Worm (Caenorhabditis elegans) whole organism, L1 larva: Measurements from ENCODE around the gene dsc-1.

ENCODE experiments used
- C04F5.9 ChIP-seq: sonication (generic microtip); optimal IDR thresholded peaks from 2 replicates; lab custom pipeline; 2016; ENCODE audit warnings: missing genetic modification characterization, missing compliant biosample characterization
- aha-1 ChIP-seq: fragments of 150-350 bp; optimal IDR thresholded peaks from 2 replicates; lab custom pipeline; 2014; ENCODE audit warnings: missing biosample characterization, missing genetic modification characterization
- ama-1 ChIP-seq: fragments of 150-350 bp; optimal IDR thresholded peaks from 2 replicates; lab custom pipeline; 2014
- ceh-63 ChIP-seq: fragments of 200-800 bp; sonication (Bioruptor generic); optimal IDR thresholded peaks from 2 replicates; lab custom pipeline; 2018; ENCODE audit warnings: mild to moderate bottlenecking, missing genetic modification characterization, missing compliant biosample characterization
- ceh-90 ChIP-seq: sonication (generic microtip); optimal IDR thresholded peaks from 2 replicates; lab custom pipeline; 2016; ENCODE audit warnings: missing genetic modification characterization, missing compliant biosample characterization
- dpl-1 ChIP-seq, 3 experiments: fragments of 150-350 bp in 2 of 3; sonication (generic microtip) in 1 of 3; optimal IDR thresholded peaks; 2 replicates each; lab custom pipeline; 2014 to 2017; ENCODE audit warnings: missing biosample characterization in 3 of 3, missing genetic modification characterization in 3 of 3, missing genetic modification reagents in 3 of 3
- efl-1 ChIP-seq, 4 experiments: fragments of 150-350 bp; optimal IDR thresholded peaks in 3 of 4; peaks in 1 of 4; 1 replicate in 1 of 4; 2 replicates in 3 of 4; lab custom pipeline; 2014; ENCODE audit warnings: missing biosample characterization in 2 of 4, missing genetic modification characterization in 2 of 4, missing genetic modification reagents in 2 of 4
- efl-3 ChIP-seq: fragments of 200-800 bp; sonication (Bioruptor generic); optimal IDR thresholded peaks from 2 replicates; lab custom pipeline; 2018; ENCODE audit warnings: mild to moderate bottlenecking, missing genetic modification characterization, missing compliant biosample characterization
- egl-13 ChIP-seq: sonication (generic microtip); optimal IDR thresholded peaks from 2 replicates; lab custom pipeline; 2016; ENCODE audit warnings: missing genotype, missing genetic modification reagents, missing genetic modification characterization, missing compliant biosample characterization
- elt-2 ChIP-seq: sonication (generic microtip); optimal IDR thresholded peaks from 2 replicates; lab custom pipeline; 2016; ENCODE audit warnings: missing genetic modification characterization, mild to moderate bottlenecking, inconsistent platforms, missing compliant biosample characterization, missing genetic modification reagents
- elt-3 ChIP-seq, 6 experiments: fragments of 150-350 bp in 1 of 6; sonication (generic microtip); optimal IDR thresholded peaks; 2 replicates each; lab custom pipeline; 2017 to 2018; ENCODE audit warnings: missing biosample characterization in 6 of 6, missing genetic modification characterization in 6 of 6, inconsistent platforms in 1 of 6
- fkh-10 ChIP-seq: sonication (generic microtip); optimal IDR thresholded peaks from 2 replicates; lab custom pipeline; 2017; ENCODE audit warnings: missing biosample characterization, missing genetic modification reagents, missing genetic modification characterization
- hlh-4 ChIP-seq: sonication (generic microtip); optimal IDR thresholded peaks from 2 replicates; lab custom pipeline; 2016; ENCODE audit warnings: mild to moderate bottlenecking, missing genetic modification characterization, missing compliant biosample characterization
- hpl-2 ChIP-seq: fragments of 150-350 bp; optimal IDR thresholded peaks from 2 replicates; lab custom pipeline; 2014; ENCODE audit warnings: missing biosample characterization, missing genetic modification reagents, missing genetic modification characterization
- irx-1 ChIP-seq: sonication (generic microtip); optimal IDR thresholded peaks from 2 replicates; lab custom pipeline; 2016; ENCODE audit warnings: missing genetic modification characterization, missing compliant biosample characterization
- isw-1 ChIP-seq: fragments of 200-800 bp; sonication (Bioruptor generic); IDR thresholded peaks from 2 replicates; pipeline ENCODE4 v1.3.6; 2022; ENCODE audit warnings: missing genetic modification characterization, missing compliant biosample characterization
- lin-35 ChIP-seq, 2 experiments: fragments of 150-350 bp; optimal IDR thresholded peaks; 2 replicates each; lab custom pipeline; 2014; ENCODE audit warnings: missing biosample characterization in 2 of 2, missing genetic modification characterization in 2 of 2, missing genetic modification reagents in 2 of 2
- lin-39 ChIP-seq: fragments of 150-350 bp; optimal IDR thresholded peaks from 2 replicates; lab custom pipeline; 2014; ENCODE audit warnings: missing biosample characterization, missing genetic modification reagents, missing genetic modification characterization
- lir-3 ChIP-seq: sonication (generic microtip); optimal IDR thresholded peaks from 2 replicates; lab custom pipeline; 2016; ENCODE audit warnings: mild to moderate bottlenecking, missing genetic modification characterization, moderate library complexity, missing compliant biosample characterization; ENCODE audit not compliant: poor library complexity
- lsy-2 ChIP-seq, 2 experiments: fragments of 150-350 bp; optimal IDR thresholded peaks; 2 replicates each; lab custom pipeline; 2014; ENCODE audit warnings: missing biosample characterization in 2 of 2, missing genetic modification characterization in 2 of 2
- mab-9 ChIP-seq: fragments of 200-800 bp; sonication (Bioruptor generic); IDR thresholded peaks from 2 replicates; pipeline ENCODE4 v1.3.6; 2022; ENCODE audit warnings: missing genetic modification reagents, missing genetic modification characterization, missing compliant biosample characterization
- mef-2 ChIP-seq: fragments of 150-350 bp; optimal IDR thresholded peaks from 2 replicates; lab custom pipeline; 2014; ENCODE audit warnings: missing biosample characterization, missing genetic modification characterization
- nhr-85 ChIP-seq: sonication (generic microtip); peaks from one replicate; lab custom pipeline; 2016; ENCODE audit warnings: missing genetic modification characterization, inconsistent platforms, missing compliant biosample characterization
- pax-3 ChIP-seq: fragments of 200-800 bp; sonication (Bioruptor generic); optimal IDR thresholded peaks from 2 replicates; lab custom pipeline; 2018; ENCODE audit warnings: mild to moderate bottlenecking, missing genetic modification characterization, moderate library complexity, missing compliant biosample characterization
- rnt-1 ChIP-seq: sonication (generic microtip); optimal IDR thresholded peaks from 2 replicates; lab custom pipeline; 2016; ENCODE audit warnings: mild to moderate bottlenecking, missing genetic modification characterization, moderate library complexity, missing compliant biosample characterization
- snpc-4 ChIP-seq: fragments of 150-350 bp; optimal IDR thresholded peaks from 2 replicates; lab custom pipeline; 2014; ENCODE audit warnings: missing biosample characterization, missing genetic modification characterization
- sox-4 ChIP-seq: sonication (generic microtip); optimal IDR thresholded peaks from 2 replicates; lab custom pipeline; 2016; ENCODE audit warnings: missing genetic modification characterization, missing compliant biosample characterization
- tbx-2 ChIP-seq: sonication (generic microtip); optimal IDR thresholded peaks from 2 replicates; lab custom pipeline; 2016; ENCODE audit warnings: missing genetic modification characterization, missing compliant biosample characterization
- unc-62 ChIP-seq: fragments of 150-350 bp; optimal IDR thresholded peaks from 2 replicates; lab custom pipeline; 2014; ENCODE audit warnings: missing biosample characterization, missing genetic modification reagents, missing genetic modification characterization
- unc-86 ChIP-seq: sonication (generic microtip); optimal IDR thresholded peaks from 2 replicates; lab custom pipeline; 2016; ENCODE audit warnings: missing genetic modification characterization, missing compliant biosample characterization
- unc-98 ChIP-seq: fragments of 200-800 bp; sonication (Bioruptor generic); IDR thresholded peaks from 2 replicates; pipeline ENCODE4 v1.3.6; 2022; ENCODE audit warnings: missing genetic modification characterization, missing compliant biosample characterization
- xbp-1 ChIP-seq: sonication (generic microtip); optimal IDR thresholded peaks from 2 replicates; lab custom pipeline; 2016; ENCODE audit warnings: missing genetic modification characterization, missing compliant biosample characterization
- ztf-11 ChIP-seq, 2 experiments: sonication (generic microtip); optimal IDR thresholded peaks; 2 replicates each; lab custom pipeline; 2016 to 2017; ENCODE audit warnings: missing genetic modification characterization in 2 of 2, missing biosample characterization in 1 of 2, missing compliant biosample characterization in 1 of 2

Gene dsc-1

DNA sequence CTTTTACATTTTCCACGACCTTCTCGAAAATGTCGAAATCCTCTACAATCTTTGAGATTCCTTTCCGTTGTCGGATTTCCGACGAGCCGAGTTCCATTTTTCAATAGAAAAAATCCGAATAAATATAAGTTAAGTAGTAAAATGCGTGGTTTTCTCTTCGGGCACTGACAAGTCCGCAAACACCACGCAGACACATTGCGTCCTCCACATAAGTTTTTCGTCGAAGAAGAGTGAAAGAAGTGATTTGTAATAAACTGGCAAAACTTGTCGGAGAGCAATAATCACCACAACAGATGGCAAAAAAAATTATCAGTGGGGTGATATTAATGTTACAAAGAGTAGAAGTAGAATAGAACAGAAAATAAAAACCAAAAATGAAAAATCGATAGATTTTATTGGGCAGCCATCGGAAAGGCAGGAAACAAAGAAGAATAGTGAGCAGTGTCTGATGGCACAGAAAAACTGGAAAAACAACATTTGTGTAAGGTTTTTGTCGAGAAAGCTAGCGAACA is 27.7 kb downstream of the dsc-1 start, which contains the start of gene ergi-2 (continued):
- TF ChIP-seq elt-3 (tag; optimal IDR thresholded peaks at IDR 0.05; lab: Kevin White, UChicago) (no peak), hlh-4 (tag; lab: Kevin White, UChicago) (no peak), hpl-2 (GFP tag; lab: Kevin White, UChicago) (no peak), unc-62 (no peak), irx-1 (tag; lab: Kevin White, UChicago) (no peak), mef-2 (tag; lab: Kevin White, UChicago) (no peak), lin-35 (GFP tag; optimal IDR thresholded peaks at IDR 0.05; lab: Kevin White, UChicago) (peak; percentile 3 to 23), ceh-90 (tag; lab: Kevin White, UChicago) (no peak), unc-98 (GFP tag; lab: Robert Waterston, UW) (no peak), lsy-2 (tag; optimal IDR thresholded peaks at IDR 0.05; lab: Kevin White, UChicago) (peak in 1 of 2 experiments; percentile 44), rnt-1 (tag; lab: Kevin White, UChicago) (peak; percentile 1), isw-1 (GFP tag; lab: Robert Waterston, UW) (no peak), mab-9 (no peak), xbp-1 (no peak), snpc-4 (tag; lab: Kevin White, UChicago) (no peak), aha-1 (tag; lab: Kevin White, UChicago) (no peak), C04F5.9 (tag; lab: Kevin White, UChicago) (no peak), lir-3 (tag; lab: Kevin White, UChicago) (no peak), egl-13 (no peak)

- TF ChIP-seq unc-86 (no peak), isw-1 (GFP tag; lab: Robert Waterston, UW) (no peak), efl-1 (optimal IDR thresholded peaks at IDR 0.05; lab: Kevin White, UChicago) (no peak), efl-1 (GFP tag; optimal IDR thresholded peaks at IDR 0.05 in 1 of 2; lab: Kevin White, UChicago) (peak in 1 of 2 experiments; percentile 41), ama-1 (lab: Kevin White, UChicago) (no peak), elt-2 (tag; lab: Kevin White, UChicago) (peak; percentile 18)
These were observed 30.6 kb downstream of the dsc-1 start, which contains the start of gene slc-25A18.1 for ce11 chrX:15003891-15004550. Gene slc-25A18.1, minus strand, starts transcription at chrX:15003941.

DNA sequence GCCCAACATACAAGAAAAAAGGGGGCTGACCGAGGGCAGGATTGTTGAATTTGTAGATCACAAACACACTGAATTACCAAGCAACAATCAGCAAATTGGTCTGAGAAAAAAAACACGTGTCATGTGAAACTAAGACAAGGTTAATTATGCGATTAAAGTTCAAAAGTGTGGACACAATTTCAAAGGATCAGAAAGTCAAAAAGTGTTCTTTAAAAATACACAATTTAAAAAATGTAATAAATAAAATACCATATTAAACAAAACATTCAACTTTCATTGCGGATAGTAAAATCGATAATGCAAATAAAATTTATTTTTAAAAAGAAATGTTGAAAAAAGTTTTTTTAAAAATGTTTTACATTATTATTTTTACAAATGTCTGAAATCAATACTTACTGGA is 35.5 kb downstream of the dsc-1 start, which contains the start of gene cutl-3:
TSS of gene cutl-3 (minus strand) at position 101 of the 400 bp plus-strand sequence.
- TF ChIP-seq dpl-1 (GFP tag; optimal IDR thresholded peaks at IDR 0.05; lab: Kevin White, UChicago) (no peak), ceh-63 (GFP tag; lab: Kevin White, UChicago) (no peak)

- TF ChIP-seq tbx-2 (tag; lab: Kevin White, UChicago), result no peak
- TF ChIP-seq efl-3 (GFP tag; lab: Kevin White, UChicago), result no peak
- TF ChIP-seq fkh-10 (GFP tag; lab: Kevin White, UChicago), result peak; percentile 8
- no peak for TF ChIP-seq snpc-4 (tag; lab: Kevin White, UChicago)
- TF ChIP-seq ceh-63 (GFP tag; lab: Kevin White, UChicago), result no peak
- no peak for TF ChIP-seq ama-1 (lab: Kevin White, UChicago)
- no peak for TF ChIP-seq isw-1 (GFP tag; lab: Robert Waterston, UW)
- no peak for TF ChIP-seq C04F5.9 (tag; lab: Kevin White, UChicago)
- TF ChIP-seq hpl-2 (GFP tag; lab: Kevin White, UChicago), result no peak
- TF ChIP-seq ztf-11 (tag; optimal IDR thresholded peaks at IDR 0.05; lab: Kevin White, UChicago), result no peak
- no peak for TF ChIP-seq mab-9
- no peak for TF ChIP-seq rnt-1 (tag; lab: Kevin White, UChicago)
- TF ChIP-seq nhr-85, result peak; percentile 14
- TF ChIP-seq sox-4 (tag; lab: Kevin White, UChicago), result no peak
- TF ChIP-seq pax-3, result no peak
- no peak for TF ChIP-seq dpl-1 (GFP tag; optimal IDR thresholded peaks at IDR 0.05; lab: Kevin White, UChicago)
- TF ChIP-seq lin-39 (tag; lab: Kevin White, UChicago), result no peak
- TF ChIP-seq, all 84 proteins: peak for 2
These were observed 40.9 kb downstream of the dsc-1 start for ce11 chrX:14993744-14994143.
